Fruit fly (Drosophila melanogaster): ENCODE data around the gene CG14968.
A peak's percentile ranks its signal among the peaks of the same experiment; 100 is the strongest.

Gene CG14968

DNA sequence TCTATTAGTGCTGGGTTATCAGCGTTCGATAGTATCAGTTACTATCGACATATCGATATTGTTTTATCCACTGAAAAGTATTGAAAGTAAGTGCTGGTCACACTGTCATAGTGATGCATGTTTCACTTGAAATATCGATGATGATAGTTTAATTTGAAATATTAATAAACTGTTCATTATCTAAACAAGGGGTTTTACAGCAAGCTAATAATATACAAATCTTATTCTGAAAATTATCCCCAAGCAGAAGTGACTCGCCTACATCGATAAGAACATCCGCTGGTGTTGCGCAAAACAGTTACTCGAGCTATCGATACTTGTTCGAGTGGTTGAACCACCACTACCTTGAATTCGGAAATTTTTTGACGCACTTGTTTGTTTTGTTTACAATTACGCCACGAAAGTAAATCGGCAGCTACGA, 16.3 kb upstream of the CG14968 start, which contains the start of the genes PIG-C, CG12016 and Dpm2 (continued):
- TF ChIP-seq HmgZ (tag; optimal IDR thresholded peaks at IDR 0.05) (peak; percentile 78), ato (GFP tag; IDR thresholded peaks at IDR 0.05; ENCODE audit: partially characterized antibody) (peak; percentile 91), CG6791 (GFP tag; IDR thresholded peaks at IDR 0.05; ENCODE audit: partially characterized antibody) (peak; percentile 95), dmrt11E (tag; optimal IDR thresholded peaks at IDR 0.05) (peak; percentile 43), CG1832 (GFP tag; optimal IDR thresholded peaks at IDR 0.05) (no peak), sens-2 (GFP tag; IDR thresholded peaks at IDR 0.05) (0 out of 2 replicates have a peak, but pooled peaks have one; percentile 11), CG11085 (GFP tag; IDR thresholded peaks at IDR 0.05) (peak; percentile 54), ttk (GFP tag; IDR thresholded peaks at IDR 0.05) (peak; percentile 55; the same call in 1 of the 2 replicates), exex (tag; optimal IDR thresholded peaks at IDR 0.05) (no peak), fu2 (GFP tag; optimal IDR thresholded peaks at IDR 0.05) (peak; percentile 62), Eip74EF (GFP tag; optimal IDR thresholded peaks at IDR 0.05) (no peak), insv (GFP tag; optimal IDR thresholded peaks at IDR 0.05) (peak in 1 of 2 experiments; percentile 55), CG8924 (tag; optimal IDR thresholded peaks at IDR 0.05) (no peak), pros (GFP tag; optimal IDR thresholded peaks at IDR 0.05) (no peak), cato (GFP tag; optimal IDR thresholded peaks at IDR 0.05; ENCODE audit: borderline replicate concordance) (peak; percentile 67), hb (GFP tag; IDR thresholded peaks at IDR 0.05; ENCODE audit: partially characterized antibody) (peak; percentile 96), ssp (GFP tag; IDR thresholded peaks at IDR 0.05) (peak; percentile 67; the same call in 1 of the 2 replicates), Lim3 (GFP tag; IDR thresholded peaks at IDR 0.05) (no peak), pan (optimal IDR thresholded peaks at IDR 0.05) (no peak), pan (GFP tag; optimal IDR thresholded peaks at IDR 0.05 in 1 of 2, IDR thresholded peaks at IDR 0.05 in 1 of 2) (peak in 1 of 2 experiments; percentile 54), Ets65A (GFP tag) (peak; percentile 96), B-H2 (GFP tag; optimal IDR thresholded peaks at IDR 0.05) (peak; percentile 78), Ssrp (tag; optimal IDR thresholded peaks at IDR 0.05) (peak; percentile 64), CG43689 (GFP tag; IDR thresholded peaks at IDR 0.05) (no peak), pita (GFP tag; optimal IDR thresholded peaks at IDR 0.05) (no peak), CG12071 (GFP tag; optimal IDR thresholded peaks at IDR 0.05) (no peak), en (GFP tag; optimal IDR thresholded peaks at IDR 0.05) (peak; percentile 35), CG8765 (GFP tag; IDR thresholded peaks at IDR 0.05) (peak; percentile 22; the same call in 1 of the 2 replicates), CG17829 (tag; optimal IDR thresholded peaks at IDR 0.05) (peak; percentile 73), pho (GFP tag; optimal IDR thresholded peaks at IDR 0.05) (peak; percentile 73), gem (tag; optimal IDR thresholded peaks at IDR 0.05) (no peak), trem (tag; optimal IDR thresholded peaks at IDR 0.05) (peak; percentile 77), Fer2 (tag; optimal IDR thresholded peaks at IDR 0.05) (peak; percentile 62), mirr (GFP tag; optimal IDR thresholded peaks at IDR 0.05) (peak; percentile 45), pb (GFP tag; optimal IDR thresholded peaks at IDR 0.05) (peak; percentile 18), CG10209 (GFP tag; optimal IDR thresholded peaks at IDR 0.05) (peak; percentile 35), CG11504 (tag; optimal IDR thresholded peaks at IDR 0.05) (no peak), D (optimal IDR thresholded peaks at IDR 0.05) (no peak), D (GFP tag; optimal IDR thresholded peaks at IDR 0.05) (peak; percentile 39), amos (GFP tag; IDR thresholded peaks at IDR 0.05; ENCODE audit: partially characterized antibody) (peak; percentile 98), caup (GFP tag; optimal IDR thresholded peaks at IDR 0.05; ENCODE audit: severe bottlenecking) (peak; percentile 56), Fer1 (GFP tag; optimal IDR thresholded peaks at IDR 0.05) (peak; percentile 56), CG17361 (GFP tag; IDR thresholded peaks at IDR 0.05) (peak; percentile 79), chinmo (GFP tag; IDR thresholded peaks at IDR 0.05; ENCODE audit: partially characterized antibody) (peak; percentile 95), E2f1 (GFP tag; IDR thresholded peaks at IDR 0.05) (0 out of 2 replicates have a peak, but pooled peaks have one; percentile 45), cg (GFP tag; optimal IDR thresholded peaks at IDR 0.05) (no peak), CG15514 (GFP tag; optimal IDR thresholded peaks at IDR 0.05) (no peak), CG7987 (GFP tag; optimal IDR thresholded peaks at IDR 0.05) (peak; percentile 23), CG10147 (GFP tag; optimal IDR thresholded peaks at IDR 0.05) (peak; percentile 58)

All from whole organism, embryonic.